Fruit fly (Drosophila melanogaster) whole organism, wandering third instar larva: ENCODE data around the gene sofe.

Source experiments
- Abd-B ChIP-seq: fragments of >200 bp; optimal IDR thresholded peaks from 2 replicates; lab custom pipeline; 2017; ENCODE audit warnings: missing biosample characterization, missing genetic modification characterization
- CG32264 ChIP-seq: fragments of 200-800 bp; sonication (Bioruptor generic); optimal IDR thresholded peaks from 2 replicates; lab custom pipeline; 2016; ENCODE audit warnings: missing biosample characterization, missing genetic modification characterization
- CrebA ChIP-seq: fragments of 200-800 bp; sonication (Bioruptor generic); optimal IDR thresholded peaks from 2 replicates; lab custom pipeline; 2016; ENCODE audit warnings: missing biosample characterization, mild to moderate bottlenecking, missing genetic modification characterization, borderline replicate concordance
- Dfd ChIP-seq: fragments of >200 bp; optimal IDR thresholded peaks from 2 replicates; lab custom pipeline; 2017; ENCODE audit warnings: missing biosample characterization, missing genetic modification characterization
- Dif ChIP-seq: fragments of 200-275, 200-300 bp; sonication (Bioruptor generic); optimal IDR thresholded peaks from 2 replicates; lab custom pipeline; 2018; ENCODE audit warnings: missing biosample characterization, missing genetic modification characterization; ENCODE audit not compliant: partially characterized antibody
- GATAd ChIP-seq: sonication (Bioruptor generic); optimal IDR thresholded peaks from 2 replicates; lab custom pipeline; 2016; ENCODE audit warnings: missing biosample characterization, missing genetic modification characterization
- HLH106 ChIP-seq: fragments of 200-800 bp; optimal IDR thresholded peaks from 3 replicates; lab custom pipeline; 2019; ENCODE audit warnings: missing biosample characterization, mild to moderate bottlenecking, missing genetic modification characterization, moderate library complexity
- Hnf4 ChIP-seq: fragments of 200-800 bp; sonication (Bioruptor generic); optimal IDR thresholded peaks from 2 replicates; lab custom pipeline; 2016; ENCODE audit warnings: missing biosample characterization, mild to moderate bottlenecking, missing genetic modification characterization
- Hr78 ChIP-seq: fragments of >200 bp; optimal IDR thresholded peaks from 2 replicates; lab custom pipeline; 2017; ENCODE audit warnings: missing biosample characterization, missing genetic modification characterization
- Hr83 ChIP-seq: fragments of 200-300 bp; sonication (Bioruptor generic); optimal IDR thresholded peaks from 2 replicates; lab custom pipeline; 2016; ENCODE audit warnings: missing biosample characterization, mild to moderate bottlenecking, missing genetic modification characterization, moderate library complexity; ENCODE audit not compliant: poor library complexity, severe bottlenecking
- Jra ChIP-seq: sonication (Bioruptor generic); optimal IDR thresholded peaks from 2 replicates; lab custom pipeline; 2016; ENCODE audit warnings: missing biosample characterization, missing genetic modification characterization
- Mio ChIP-seq: sonication (Bioruptor generic); optimal IDR thresholded peaks from 2 replicates; lab custom pipeline; 2016; ENCODE audit warnings: missing biosample characterization, missing genetic modification characterization
- Myc ChIP-seq: fragments of >200 bp; optimal IDR thresholded peaks from 2 replicates; lab custom pipeline; 2017
- N ChIP-seq: fragments of >200 bp; optimal IDR thresholded peaks from 2 replicates; lab custom pipeline; 2018; ENCODE audit warnings: missing biosample characterization, missing external identifiers, missing genetic modification characterization
- OdsH ChIP-seq: fragments of 200-800 bp; sonication (Bioruptor generic); optimal IDR thresholded peaks from 2 replicates; lab custom pipeline; 2016; ENCODE audit warnings: missing biosample characterization, mild to moderate bottlenecking, missing genetic modification characterization
- Rel ChIP-seq, 2 experiments: fragments of 200-800 bp; sonication (Bioruptor generic) in 1 of 2; optimal IDR thresholded peaks; 2 replicates in 1 of 2; 3 replicates in 1 of 2; lab custom pipeline; 2016 to 2019; ENCODE audit warnings: mild to moderate bottlenecking in 2 of 2, missing biosample characterization in 2 of 2, missing genetic modification characterization in 2 of 2, moderate library complexity in 1 of 2
- Sp1 ChIP-seq: fragments of 200-800 bp; sonication (Bioruptor generic); optimal IDR thresholded peaks from 3 replicates; lab custom pipeline; 2019; ENCODE audit warnings: missing biosample characterization, mild to moderate bottlenecking, missing genetic modification characterization, moderate library complexity
- Vsx2 ChIP-seq: fragments of 200-300, 225-300 bp; sonication (Bioruptor generic); optimal IDR thresholded peaks from 2 replicates; lab custom pipeline; 2018; ENCODE audit warnings: missing biosample characterization, missing genetic modification characterization; ENCODE audit not compliant: partially characterized antibody
- br ChIP-seq: fragments of 200-800 bp; sonication (Bioruptor generic); optimal IDR thresholded peaks from 2 replicates; lab custom pipeline; 2016; ENCODE audit warnings: missing biosample characterization, missing genetic modification characterization
- brk ChIP-seq: fragments of 200-800 bp; sonication (Bioruptor generic); optimal IDR thresholded peaks from 2 replicates; lab custom pipeline; 2016; ENCODE audit warnings: missing biosample characterization, mild to moderate bottlenecking, missing genetic modification characterization
- dl ChIP-seq, 2 experiments: fragments of 175-275, 200-275 bp in 1 of 2; fragments of 200-275 bp in 1 of 2; sonication (Bioruptor generic); optimal IDR thresholded peaks; lab custom pipeline; 2018; ENCODE audit warnings: mild to moderate bottlenecking in 2 of 2, missing biosample characterization in 2 of 2, missing genetic modification characterization in 2 of 2, moderate library complexity in 2 of 2; ENCODE audit not compliant: partially characterized antibody in 2 of 2, insufficient read depth in 1 of 2
- dmrt93B ChIP-seq: fragments of 200-800 bp; sonication (Bioruptor generic); optimal IDR thresholded peaks from 2 replicates; lab custom pipeline; 2018; ENCODE audit warnings: missing biosample characterization, mild to moderate bottlenecking, missing genetic modification characterization
- ey ChIP-seq: fragments of 200-800 bp; sonication (Bioruptor generic); optimal IDR thresholded peaks from 2 replicates; lab custom pipeline; 2016; ENCODE audit warnings: missing biosample characterization, missing genetic modification characterization
- foxo ChIP-seq, 2 experiments: fragments of 200-800 bp; sonication (Bioruptor generic); optimal IDR thresholded peaks; 2 replicates in 1 of 2; 3 replicates in 1 of 2; lab custom pipeline; 2016 to 2017; ENCODE audit warnings: missing biosample characterization in 2 of 2, missing genetic modification characterization in 2 of 2
- fru ChIP-seq: fragments of 200-800 bp; sonication (Bioruptor generic); optimal IDR thresholded peaks from 3 replicates; lab custom pipeline; 2016; ENCODE audit warnings: missing biosample characterization, mild to moderate bottlenecking, missing genetic modification characterization
- h ChIP-seq: fragments of 200-800 bp; sonication (Bioruptor generic); optimal IDR thresholded peaks from 3 replicates; lab custom pipeline; 2016; ENCODE audit warnings: missing biosample characterization, mild to moderate bottlenecking, missing genetic modification characterization
- jim ChIP-seq: fragments of 175-275, 200-325 bp; sonication (Bioruptor generic); optimal IDR thresholded peaks from 2 replicates; lab custom pipeline; 2016; ENCODE audit warnings: missing biosample characterization, mild to moderate bottlenecking, missing genetic modification characterization
- lola ChIP-seq: fragments of >200 bp; optimal IDR thresholded peaks from 2 replicates; lab custom pipeline; 2017; ENCODE audit warnings: missing biosample characterization, missing genetic modification characterization
- pan ChIP-seq: fragments of >200 bp; optimal IDR thresholded peaks from 2 replicates; lab custom pipeline; 2017
- psq ChIP-seq: fragments of 200-800 bp; sonication (Bioruptor generic); optimal IDR thresholded peaks from 3 replicates; lab custom pipeline; 2017; ENCODE audit warnings: missing biosample characterization, mild to moderate bottlenecking, missing genetic modification characterization, moderate library complexity
- rgr ChIP-seq: fragments of 200-800 bp; sonication (Bioruptor generic); optimal IDR thresholded peaks from 3 replicates; lab custom pipeline; 2016; ENCODE audit warnings: missing biosample characterization, mild to moderate bottlenecking, missing genetic modification characterization
- sage ChIP-seq: fragments of 200-800 bp; sonication (Bioruptor generic); optimal IDR thresholded peaks from 2 replicates; lab custom pipeline; 2016; ENCODE audit warnings: missing biosample characterization, mild to moderate bottlenecking, missing genetic modification characterization
- sv ChIP-seq: fragments of 200-800 bp; sonication (Bioruptor generic); optimal IDR thresholded peaks from 3 replicates; lab custom pipeline; 2016; ENCODE audit warnings: missing biosample characterization, missing genetic modification characterization
- tai ChIP-seq: sonication (Bioruptor generic); optimal IDR thresholded peaks from 2 replicates; lab custom pipeline; 2016; ENCODE audit warnings: missing biosample characterization, missing genetic modification characterization
- usp ChIP-seq: fragments of >200 bp; optimal IDR thresholded peaks from 2 replicates; lab custom pipeline; 2017; ENCODE audit warnings: missing biosample characterization, missing genetic modification characterization
- woc ChIP-seq: sonication (Bioruptor generic); optimal IDR thresholded peaks from 2 replicates; lab custom pipeline; 2016; ENCODE audit warnings: missing biosample characterization, mild to moderate bottlenecking, missing genetic modification characterization

The sofe gene

dm6 chrX:10841717-10842255 is 15.4 kb downstream of the sofe start, which contains the start of gene CG15209:
CG15209 (plus strand) TSS chrX:10842205.
- TF ChIP-seq jim = no peak
- TF ChIP-seq foxo (GFP tag; optimal IDR thresholded peaks at IDR 0.05; lab: Kevin White, UChicago) = peak in 1 of 2 experiments; percentile 34
- TF ChIP-seq br (GFP tag; lab: Kevin White, UChicago) = peak; percentile 2
- TF ChIP-seq rgr = no peak
- peak; percentile 59 for TF ChIP-seq Myc (lab: Kevin White, UChicago)
- TF ChIP-seq h = peak; percentile 2
- TF ChIP-seq ey (GFP tag; lab: Kevin White, UChicago) = peak; percentile 23
- TF ChIP-seq Sp1 = peak; percentile 34
- TF ChIP-seq Abd-B (GFP tag; lab: Kevin White, UChicago) = no peak
- no peak for TF ChIP-seq sv (GFP tag; lab: Kevin White, UChicago)
- no peak for TF ChIP-seq usp (GFP tag; lab: Kevin White, UChicago)
- peak; percentile 2 for TF ChIP-seq woc (GFP tag; lab: Kevin White, UChicago)
- no peak for TF ChIP-seq lola (GFP tag; lab: Kevin White, UChicago)
- TF ChIP-seq HLH106 (tag; lab: Kevin White, UChicago) = peak; percentile 40
- no peak for TF ChIP-seq Jra (GFP tag; lab: Kevin White, UChicago)

- TF ChIP-seq br (GFP tag; lab: Kevin White, UChicago) (peak; percentile 3), Rel (GFP tag; optimal IDR thresholded peaks at IDR 0.05; lab: Kevin White, UChicago) (no peak), Rel (tag; optimal IDR thresholded peaks at IDR 0.05; lab: Kevin White, UChicago) (no peak), psq (no peak), N (GFP tag; lab: Kevin White, UChicago) (peak; percentile 16), h (no peak), HLH106 (tag; lab: Kevin White, UChicago) (no peak), Jra (GFP tag; lab: Kevin White, UChicago) (peak; percentile 14), Myc (lab: Kevin White, UChicago) (peak; percentile 16), pan (lab: Kevin White, UChicago) (no peak)
These were observed 16.2 kb downstream of the sofe start for dm6 chrX:10840892-10841564.

DNA sequence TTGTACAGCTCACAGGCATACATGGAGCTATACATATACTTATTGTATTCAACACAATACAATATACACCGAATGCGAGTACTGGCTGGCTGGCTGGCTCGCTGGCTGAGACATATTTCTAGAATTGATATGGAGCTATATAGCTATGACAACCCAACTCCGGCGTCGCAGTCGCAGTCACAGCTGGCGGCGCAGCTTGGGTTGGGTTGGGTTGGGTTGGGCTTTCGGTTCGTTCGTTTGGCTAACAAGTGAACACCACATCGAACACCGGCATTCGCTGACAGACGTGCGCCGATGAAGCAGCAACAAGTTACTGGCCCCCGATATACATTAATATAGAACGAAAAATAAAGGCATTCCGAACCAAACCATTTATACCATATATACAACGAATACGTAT is 18.3 kb downstream of the sofe start, which contains the start of gene CG15210:
CG15210 (plus strand) TSS at position 269 of the 400 bp plus-strand sequence.
- TF ChIP-seq pan (lab: Kevin White, UChicago) (no peak), Hr83 (GFP tag; lab: Kevin White, UChicago) (peak; percentile 21)

DNA sequence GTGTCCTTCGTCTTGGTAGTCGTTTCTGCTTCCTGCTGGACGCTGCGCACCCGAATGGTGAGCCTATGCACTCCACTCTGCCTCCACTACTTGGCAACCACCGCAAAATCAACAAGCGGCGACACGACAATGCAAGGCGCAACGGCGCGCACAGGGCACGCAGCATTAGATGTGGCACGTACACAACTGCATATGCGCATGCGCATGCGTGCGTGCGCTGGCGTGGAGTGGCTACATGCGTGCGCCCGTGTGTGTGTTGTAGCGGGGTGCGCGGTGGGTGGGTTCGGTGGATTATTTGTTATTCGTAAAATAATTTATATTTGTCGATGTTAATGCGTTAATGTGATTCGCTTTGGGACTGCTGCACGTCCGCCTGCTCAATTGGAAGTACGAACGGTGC is 21.6 kb downstream of the sofe start:
- peak; percentile 67 for TF ChIP-seq pan (lab: Kevin White, UChicago)
- no peak for TF ChIP-seq br (GFP tag; lab: Kevin White, UChicago)

DNA sequence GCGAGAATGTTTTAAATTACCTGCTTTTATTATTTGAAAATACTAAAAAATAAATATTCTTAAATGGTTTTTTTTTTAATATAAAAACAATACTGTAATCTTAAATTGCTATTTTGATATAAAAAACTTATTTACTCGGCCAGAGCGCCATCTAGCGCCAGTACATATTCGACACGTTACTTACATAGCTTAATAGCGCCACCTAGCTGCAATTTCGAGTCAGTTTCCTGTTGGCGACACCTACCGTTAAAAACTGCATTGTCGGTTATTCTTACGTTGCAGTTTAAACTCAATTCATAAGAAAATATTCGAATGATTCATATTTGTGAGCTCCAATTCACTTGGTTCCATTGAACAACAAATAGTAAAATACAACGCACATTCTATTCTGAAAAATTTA is 24.8 kb downstream of the sofe start:
- TF ChIP-seq GATAd (peak; percentile 17), Hr78 (no peak), dl (GFP tag; optimal IDR thresholded peaks at IDR 0.05; lab: Kevin White, UChicago; ENCODE audit: insufficient read depth in 1 of 2, partially characterized antibody in 2 of 2) (no peak), CrebA (GFP tag; lab: Kevin White, UChicago) (no peak), lola (GFP tag; lab: Kevin White, UChicago) (no peak), Dif (GFP tag; lab: Kevin White, UChicago) (no peak), Hr83 (GFP tag; lab: Kevin White, UChicago) (peak; percentile 23), dmrt93B (GFP tag; lab: Kevin White, UChicago) (peak; percentile 44), tai (GFP tag; lab: Kevin White, UChicago) (peak; percentile 62), sage (GFP tag; lab: Kevin White, UChicago) (no peak), brk (GFP tag; lab: Kevin White, UChicago) (no peak), rgr (peak; percentile 65), Myc (lab: Kevin White, UChicago) (peak; percentile 93), Sp1 (no peak), br (GFP tag; lab: Kevin White, UChicago) (peak; percentile 13), Rel (GFP tag; optimal IDR thresholded peaks at IDR 0.05; lab: Kevin White, UChicago) (no peak), Rel (tag; optimal IDR thresholded peaks at IDR 0.05; lab: Kevin White, UChicago) (no peak), CG32264 (no peak), psq (peak; percentile 39), pan (lab: Kevin White, UChicago) (no peak), woc (GFP tag; lab: Kevin White, UChicago) (no peak), h (peak; percentile 46), Dfd (GFP tag; lab: Kevin White, UChicago) (no peak), Vsx2 (GFP tag; lab: Kevin White, UChicago) (no peak), Hnf4 (GFP tag; lab: Kevin White, UChicago) (peak; percentile 51), foxo (GFP tag; optimal IDR thresholded peaks at IDR 0.05; lab: Kevin White, UChicago) (peak in 1 of 2 experiments; percentile 73), Mio (no peak), fru (GFP tag; lab: Kevin White, UChicago) (peak; percentile 39), OdsH (GFP tag; lab: Kevin White, UChicago) (peak; percentile 51), HLH106 (tag; lab: Kevin White, UChicago) (peak; percentile 65), N (GFP tag; lab: Kevin White, UChicago) (no peak), sv (GFP tag; lab: Kevin White, UChicago) (peak; percentile 57)
